Fruit fly (Drosophila melanogaster) whole organism, embryonic: ENCODE measurements around the gene CG2841.

Source experiments
- ATbp ChIP-seq: fragments of 200-800 bp; sonication (Bioruptor generic); optimal IDR thresholded peaks from 2 replicates; lab custom pipeline; 2017; ENCODE audit warnings: missing biosample characterization, mild to moderate bottlenecking, missing genetic modification characterization, missing genetic modification reagents
- Adf1 ChIP-seq: fragments of 200-800 bp; sonication (Bioruptor generic); IDR thresholded peaks from 2 replicates; pipeline ENCODE4 v1.3.6; 2022; ENCODE audit warnings: missing biosample characterization, missing genetic modification characterization
- Atf-2 ChIP-seq: fragments of 200-800 bp; sonication (Bioruptor generic); optimal IDR thresholded peaks from 2 replicates; lab custom pipeline; 2016; ENCODE audit warnings: missing biosample characterization, missing genetic modification characterization
- Atf3 ChIP-seq: fragments of 200-800 bp; sonication (Bioruptor generic); optimal IDR thresholded peaks from 3 replicates; lab custom pipeline; 2016; ENCODE audit warnings: missing biosample characterization, missing genetic modification characterization
- Bteb2 ChIP-seq: fragments of 200-800 bp; sonication (Bioruptor generic); optimal IDR thresholded peaks from 2 replicates; lab custom pipeline; 2016; ENCODE audit warnings: missing biosample characterization, missing genetic modification characterization
- CG10267 ChIP-seq: fragments of 200-800 bp; sonication (Bioruptor generic); optimal IDR thresholded peaks from 2 replicates; lab custom pipeline; 2018; ENCODE audit warnings: missing biosample characterization, mild to moderate bottlenecking, missing genetic modification characterization, moderate library complexity
- CG10274 ChIP-seq: fragments of 200-800 bp; sonication (Bioruptor generic); optimal IDR thresholded peaks from 3 replicates; lab custom pipeline; 2017; ENCODE audit warnings: missing biosample characterization, mild to moderate bottlenecking, missing genetic modification characterization
- CG10431 ChIP-seq: fragments of 200-800 bp; sonication (Bioruptor generic); optimal IDR thresholded peaks from 3 replicates; lab custom pipeline; 2018; ENCODE audit warnings: missing biosample characterization, mild to moderate bottlenecking, missing genetic modification characterization
- CG10959 ChIP-seq: fragments of 200-800 bp; sonication (Bioruptor generic); IDR thresholded peaks from 2 replicates; pipeline ENCODE4 v1.3.6; 2022; ENCODE audit warnings: missing biosample characterization, missing genetic modification characterization
- CG1233 ChIP-seq: fragments of 200-800 bp; sonication (Bioruptor generic); optimal IDR thresholded peaks from 4 replicates; lab custom pipeline; 2018; ENCODE audit warnings: missing biosample characterization, mild to moderate bottlenecking, missing genetic modification characterization
- CG17328 ChIP-seq: fragments of 200-800 bp; sonication (Bioruptor generic); IDR thresholded peaks from 2 replicates; pipeline ENCODE4 v1.3.6; 2022; ENCODE audit warnings: missing biosample characterization, missing genetic modification characterization
- CG17568 ChIP-seq: fragments of 200-800 bp; sonication (Bioruptor generic); optimal IDR thresholded peaks from 2 replicates; lab custom pipeline; 2018; ENCODE audit warnings: missing biosample characterization, mild to moderate bottlenecking, missing genetic modification characterization, moderate library complexity
- CG17912 ChIP-seq: fragments of 200-800 bp; sonication (Bioruptor generic); optimal IDR thresholded peaks from 2 replicates; lab custom pipeline; 2018; ENCODE audit warnings: missing biosample characterization, mild to moderate bottlenecking, missing genetic modification characterization
- CG18262 ChIP-seq: fragments of 200-800 bp; optimal IDR thresholded peaks from 3 replicates; lab custom pipeline; 2019; ENCODE audit warnings: missing biosample characterization, mild to moderate bottlenecking, missing genetic modification characterization, moderate library complexity
- CG2202 ChIP-seq: fragments of 200-800 bp; sonication (Bioruptor generic); optimal IDR thresholded peaks from 2 replicates; lab custom pipeline; 2018; ENCODE audit warnings: missing biosample characterization, mild to moderate bottlenecking, missing genetic modification characterization
- CG30020 ChIP-seq: fragments of 200-800 bp; optimal IDR thresholded peaks from 2 replicates; lab custom pipeline; 2019; ENCODE audit warnings: missing biosample characterization, mild to moderate bottlenecking, missing genetic modification characterization, moderate library complexity
- CG33557 ChIP-seq: fragments of 200-800 bp; sonication (Bioruptor generic); optimal IDR thresholded peaks from 2 replicates; lab custom pipeline; 2019; ENCODE audit warnings: missing biosample characterization, mild to moderate bottlenecking, missing genetic modification characterization, moderate library complexity
- CG3847 ChIP-seq: fragments of 200-800 bp; sonication (Bioruptor generic); IDR thresholded peaks from 2 replicates; pipeline ENCODE4 v1.3.6; 2022; ENCODE audit warnings: missing biosample characterization, missing genetic modification characterization
- CG3995 ChIP-seq: fragments of 200-800 bp; sonication (Bioruptor generic); optimal IDR thresholded peaks from 3 replicates; lab custom pipeline; 2016; ENCODE audit warnings: missing biosample characterization, missing genetic modification characterization
- CG42726 ChIP-seq: fragments of 200-800 bp; sonication (Bioruptor generic); IDR thresholded peaks from 2 replicates; pipeline ENCODE4 v1.3.6; 2022; ENCODE audit warnings: missing biosample characterization, missing genetic modification characterization; ENCODE audit not compliant: partially characterized antibody
- CG4820 ChIP-seq: fragments of 200-800 bp; sonication (Bioruptor generic); optimal IDR thresholded peaks from 3 replicates; lab custom pipeline; 2016; ENCODE audit warnings: missing biosample characterization, missing genetic modification characterization
- CG6683 ChIP-seq: fragments of 200-800 bp; sonication (Bioruptor generic); optimal IDR thresholded peaks from 2 replicates; lab custom pipeline; 2017; ENCODE audit warnings: missing biosample characterization, mild to moderate bottlenecking, missing genetic modification characterization, missing genetic modification reagents
- CG6765 ChIP-seq: fragments of 200-800 bp; sonication (Bioruptor generic); optimal IDR thresholded peaks from 3 replicates; lab custom pipeline; 2017; ENCODE audit warnings: missing biosample characterization, mild to moderate bottlenecking, missing genetic modification characterization
- CG6813 ChIP-seq: fragments of 200-800 bp; sonication (Bioruptor generic); optimal IDR thresholded peaks from 2 replicates; lab custom pipeline; 2017; ENCODE audit warnings: missing biosample characterization, missing genetic modification characterization, mild to moderate bottlenecking, moderate library complexity, missing genetic modification reagents
- CG7987 ChIP-seq: fragments of 200-800 bp; sonication (Bioruptor generic); optimal IDR thresholded peaks from 2 replicates; lab custom pipeline; 2018; ENCODE audit warnings: missing biosample characterization, mild to moderate bottlenecking, missing genetic modification characterization, moderate library complexity
- ERR ChIP-seq: fragments of 200-800 bp; sonication (Bioruptor generic); optimal IDR thresholded peaks from 2 replicates; lab custom pipeline; 2016; ENCODE audit warnings: missing biosample characterization, missing genetic modification characterization
- Eip74EF ChIP-seq, 2 experiments: fragments of 200-800 bp in 1 of 2; fragments of >200 bp in 1 of 2; sonication (Bioruptor generic) in 1 of 2; optimal IDR thresholded peaks; 2 replicates each; lab custom pipeline; 2017 to 2019; ENCODE audit warnings: missing biosample characterization in 2 of 2, missing genetic modification characterization in 2 of 2, mild to moderate bottlenecking in 1 of 2, moderate library complexity in 1 of 2
- GATAe ChIP-seq: fragments of 200-800 bp; sonication (Bioruptor generic); conservative IDR thresholded peaks from 2 replicates; pipeline ENCODE4 v1.3.6; 2022; ENCODE audit warnings: missing biosample characterization, missing genetic modification characterization
- HmgD ChIP-seq: fragments of 200-800 bp; sonication (Bioruptor generic); optimal IDR thresholded peaks from 3 replicates; lab custom pipeline; 2016; ENCODE audit warnings: missing biosample characterization, missing genetic modification characterization
- Hsf ChIP-seq: fragments of 200-800 bp; sonication (Bioruptor generic); optimal IDR thresholded peaks from 3 replicates; lab custom pipeline; 2016; ENCODE audit warnings: missing biosample characterization, missing genetic modification characterization
- Oaz ChIP-seq: fragments of 200-800 bp; sonication (Bioruptor generic); IDR thresholded peaks from 2 replicates; pipeline ENCODE4 v1.3.6; 2022; ENCODE audit warnings: missing biosample characterization, missing genetic modification characterization
- al ChIP-seq: fragments of 200-800 bp; sonication (Bioruptor generic); IDR thresholded peaks from 2 replicates; pipeline ENCODE4 v1.3.6; 2022; ENCODE audit warnings: missing biosample characterization, missing genetic modification characterization
- bsh ChIP-seq, 2 experiments: fragments of 200-800 bp; sonication (Bioruptor generic); optimal IDR thresholded peaks; 2 replicates each; lab custom pipeline; 2017 to 2018; ENCODE audit warnings: mild to moderate bottlenecking in 2 of 2, missing biosample characterization in 2 of 2, missing genetic modification characterization in 2 of 2, moderate library complexity in 1 of 2
- dan ChIP-seq: fragments of 200-800 bp; sonication (Bioruptor generic); IDR thresholded peaks from 2 replicates; pipeline ENCODE4 v1.3.6; 2022; ENCODE audit warnings: missing biosample characterization, missing genetic modification characterization
- dm ChIP-seq: fragments of 200-800 bp; sonication (Bioruptor generic); optimal IDR thresholded peaks from 3 replicates; lab custom pipeline; 2016; ENCODE audit warnings: missing biosample characterization, missing genetic modification characterization
- ind ChIP-seq: fragments of 200-800 bp; sonication (Bioruptor generic); optimal IDR thresholded peaks from 3 replicates; lab custom pipeline; 2016; ENCODE audit warnings: missing biosample characterization, missing genetic modification characterization
- lilli ChIP-seq: fragments of 200-800 bp; sonication (Bioruptor generic); optimal IDR thresholded peaks from 3 replicates; lab custom pipeline; 2016; ENCODE audit warnings: missing biosample characterization, missing genetic modification characterization
- lola ChIP-seq, 3 experiments: fragments of >200 bp in 2 of 3; fragments of 200-800 bp in 1 of 3; sonication (Bioruptor generic) in 1 of 3; optimal IDR thresholded peaks; 2 replicates each; lab custom pipeline; 2017 to 2019; ENCODE audit warnings: missing biosample characterization in 3 of 3, missing genetic modification characterization in 3 of 3, mild to moderate bottlenecking in 1 of 3, moderate library complexity in 1 of 3
- lov ChIP-seq, 2 experiments: fragments of 200-800 bp in 1 of 2; fragments of >200 bp in 1 of 2; sonication (Bioruptor generic) in 1 of 2; IDR thresholded peaks in 1 of 2; optimal IDR thresholded peaks in 1 of 2; 2 replicates in 1 of 2; 3 replicates in 1 of 2; pipeline versions ENCODE4 v1.3.6 to Lab custom; 2017 to 2022; ENCODE audit warnings: missing biosample characterization in 1 of 2, missing genetic modification characterization in 1 of 2
- onecut ChIP-seq: fragments of 200-800 bp; sonication (Bioruptor generic); IDR thresholded peaks from 2 replicates; pipeline ENCODE4 v1.3.6; 2022; ENCODE audit warnings: missing biosample characterization, missing genetic modification characterization
- pros ChIP-seq: fragments of 200-800 bp; sonication (Bioruptor generic); optimal IDR thresholded peaks from 3 replicates; lab custom pipeline; 2019; ENCODE audit warnings: missing biosample characterization, mild to moderate bottlenecking, missing genetic modification characterization, moderate library complexity
- sc ChIP-seq, 3 experiments: fragments of >200 bp in 2 of 3; fragments of 200-800 bp in 1 of 3; sonication (Bioruptor generic) in 1 of 3; optimal IDR thresholded peaks; 2 replicates in 2 of 3; 3 replicates in 1 of 3; lab custom pipeline; 2017; ENCODE audit warnings: mild to moderate bottlenecking in 1 of 3, missing biosample characterization in 1 of 3, missing genetic modification characterization in 1 of 3, missing genetic modification reagents in 1 of 3
- stwl ChIP-seq: fragments of 200-800 bp; sonication (Bioruptor generic); optimal IDR thresholded peaks from 3 replicates; lab custom pipeline; 2018; ENCODE audit warnings: missing biosample characterization, mild to moderate bottlenecking, missing genetic modification characterization, moderate library complexity
- tx ChIP-seq: fragments of 200-800 bp; sonication (Bioruptor generic); optimal IDR thresholded peaks from 2 replicates; lab custom pipeline; 2016; ENCODE audit warnings: missing biosample characterization, missing genetic modification characterization
- unc-4 ChIP-seq: fragments of 200-800 bp; sonication (Bioruptor generic); IDR thresholded peaks from 2 replicates; pipeline ENCODE4 v1.3.6; 2022; ENCODE audit warnings: missing biosample characterization, missing genetic modification characterization; ENCODE audit not compliant: partially characterized antibody
- vvl ChIP-seq: fragments of 200-800 bp; sonication (Bioruptor generic); IDR thresholded peaks from 2 replicates; pipeline ENCODE4 v1.3.6; 2022; ENCODE audit warnings: missing biosample characterization, missing genetic modification characterization
- wek ChIP-seq: fragments of 200-800 bp; sonication (Bioruptor generic); optimal IDR thresholded peaks from 3 replicates; lab custom pipeline; 2018; ENCODE audit warnings: missing biosample characterization, mild to moderate bottlenecking, missing genetic modification characterization, moderate library complexity

The CG2841 gene

dm6 chrX:2300293-2301068, 65.7 kb downstream of the CG2841 start (continued):
- TF ChIP-seq CG10959 (GFP tag; lab: Robert Waterston, UW) = peak; percentile 90
- TF ChIP-seq CG3995 (GFP tag; lab: Kevin White, UChicago) = peak; percentile 26
- TF ChIP-seq CG10431 = peak; percentile 79
- peak; percentile 77 for TF ChIP-seq CG6765 (GFP tag; lab: Kevin White, UChicago)
- peak; percentile 84 for TF ChIP-seq CG10267 (tag; lab: Kevin White, UChicago)
- TF ChIP-seq CG17568 = peak; percentile 94
- TF ChIP-seq CG4820 = peak; percentile 89
- TF ChIP-seq Adf1 = peak; percentile 93
- TF ChIP-seq onecut (GFP tag; lab: Robert Waterston, UW) = peak; percentile 94
- no peak for TF ChIP-seq lov (optimal IDR thresholded peaks at IDR 0.05; lab: Kevin White, UChicago)
- peak; percentile 96 for TF ChIP-seq lov (GFP tag; IDR thresholded peaks at IDR 0.05; lab: Robert Waterston, UW)
- TF ChIP-seq CG2202 (tag; lab: Kevin White, UChicago) = peak; percentile 83
- peak; percentile 78 for TF ChIP-seq GATAe (GFP tag; lab: Robert Waterston, UW)
- TF ChIP-seq CG1233 (GFP tag; lab: Kevin White, UChicago) = peak; percentile 92
- 0 out of 2 replicates have a peak, but pooled peaks have one; percentile 25 for TF ChIP-seq CG42726 (GFP tag; lab: Robert Waterston, UW)
- TF ChIP-seq unc-4 (GFP tag; lab: Robert Waterston, UW) = no peak
- TF ChIP-seq CG10274 (GFP tag; lab: Kevin White, UChicago) = peak; percentile 83
- peak in 1 of 3 experiments; percentile 85 for TF ChIP-seq lola (GFP tag; optimal IDR thresholded peaks at IDR 0.05; lab: Kevin White, UChicago)
- peak; percentile 92 for TF ChIP-seq CG6813
- peak; percentile 95 for TF ChIP-seq CG18262 (tag; lab: Kevin White, UChicago)
- TF ChIP-seq wek (GFP tag; lab: Kevin White, UChicago) = peak; percentile 90
- peak; percentile 85 for TF ChIP-seq CG6683
- peak; percentile 75 for TF ChIP-seq CG17912
- TF ChIP-seq CG17328 (GFP tag; lab: Robert Waterston, UW) = peak; percentile 98
- TF ChIP-seq CG33557 (GFP tag; lab: Kevin White, UChicago) = peak; percentile 65
- peak; percentile 86 for TF ChIP-seq dm
- TF ChIP-seq tx (GFP tag; lab: Kevin White, UChicago) = peak; percentile 88
- TF ChIP-seq dan = peak; percentile 82
- TF ChIP-seq Atf3 (GFP tag; lab: Kevin White, UChicago) = peak; percentile 92
- TF ChIP-seq CG30020 (tag; lab: Kevin White, UChicago) = peak; percentile 61
- TF ChIP-seq ind (GFP tag; lab: Kevin White, UChicago) = peak; percentile 87
- peak; percentile 89 for TF ChIP-seq Atf-2 (GFP tag; lab: Kevin White, UChicago)
- TF ChIP-seq Eip74EF (GFP tag; optimal IDR thresholded peaks at IDR 0.05; lab: Kevin White, UChicago) = peak in 1 of 2 experiments; percentile 93
- peak; percentile 84 for TF ChIP-seq Bteb2
- TF ChIP-seq vvl (GFP tag; lab: Robert Waterston, UW) = peak; percentile 99
- peak; percentile 95 for TF ChIP-seq Oaz
- TF ChIP-seq bsh (GFP tag; optimal IDR thresholded peaks at IDR 0.05; lab: Kevin White, UChicago) = peak; percentile 97 to 98
- TF ChIP-seq pros = peak; percentile 58
- peak; percentile 74 for TF ChIP-seq HmgD (GFP tag; lab: Kevin White, UChicago)
- TF ChIP-seq stwl (tag; lab: Kevin White, UChicago) = peak; percentile 21
- TF ChIP-seq ERR (GFP tag; lab: Kevin White, UChicago) = peak; percentile 68
- peak; percentile 91 for TF ChIP-seq al
- TF ChIP-seq Hsf = peak; percentile 92
- TF ChIP-seq CG7987 (GFP tag; lab: Kevin White, UChicago) = peak; percentile 88
- peak; percentile 96 for TF ChIP-seq CG3847 (GFP tag; lab: Robert Waterston, UW)
- TF ChIP-seq lilli (GFP tag; lab: Kevin White, UChicago) = peak; percentile 93
- TF ChIP-seq sc (optimal IDR thresholded peaks at IDR 0.05; lab: Kevin White, UChicago) = no peak
- peak; percentile 93 for TF ChIP-seq sc (GFP tag; optimal IDR thresholded peaks at IDR 0.05; lab: Kevin White, UChicago)
- peak; percentile 98 for TF ChIP-seq ATbp
